Fruit fly (Drosophila melanogaster) whole organism, adult: ENCODE measurements around the gene kek6.

ENCODE experiments used
- CG11617 ChIP-seq: fragments of 200-800 bp; sonication (Bioruptor generic); optimal IDR thresholded peaks from 2 replicates; lab custom pipeline; 2017; ENCODE audit warnings: mild to moderate bottlenecking, missing biosample characterization, missing genetic modification reagents, missing genetic modification characterization
- CG12768 ChIP-seq: fragments of 200-800 bp; sonication (Bioruptor generic); optimal IDR thresholded peaks from 2 replicates; lab custom pipeline; 2017; ENCODE audit warnings: missing biosample characterization, missing genetic modification characterization, mild to moderate bottlenecking, moderate library complexity, missing genetic modification reagents
- CG33017 ChIP-seq: fragments of 200-800 bp; sonication (Bioruptor generic); optimal IDR thresholded peaks from 2 replicates; lab custom pipeline; 2018; ENCODE audit warnings: missing biosample characterization, mild to moderate bottlenecking, missing genetic modification characterization, moderate library complexity
- CG5204 ChIP-seq: fragments of 200-800 bp; sonication (Bioruptor generic); optimal IDR thresholded peaks from 2 replicates; lab custom pipeline; 2016; ENCODE audit warnings: missing biosample characterization, missing genetic modification characterization
- CG7045 ChIP-seq: fragments of 200-800 bp; sonication (Bioruptor generic); optimal IDR thresholded peaks from 2 replicates; lab custom pipeline; 2017; ENCODE audit warnings: missing biosample characterization, mild to moderate bottlenecking, missing genetic modification characterization
- CG7101 ChIP-seq: fragments of 200-800 bp; sonication (Bioruptor generic); optimal IDR thresholded peaks from 2 replicates; lab custom pipeline; 2018; ENCODE audit warnings: missing biosample characterization, mild to moderate bottlenecking, missing genetic modification characterization, moderate library complexity
- Clk ChIP-seq: fragments of 200-800 bp; sonication (Bioruptor generic); optimal IDR thresholded peaks from 2 replicates; lab custom pipeline; 2017; ENCODE audit warnings: missing biosample characterization, missing genetic modification characterization
- Hr96 ChIP-seq: fragments of 200-800 bp; sonication (Bioruptor generic); optimal IDR thresholded peaks from 2 replicates; lab custom pipeline; 2016; ENCODE audit warnings: missing biosample characterization, missing genetic modification characterization
- Mnt ChIP-seq: fragments of 200-800 bp; sonication (Bioruptor generic); optimal IDR thresholded peaks from 2 replicates; lab custom pipeline; 2016; ENCODE audit warnings: missing biosample characterization, mild to moderate bottlenecking, missing genetic modification characterization
- bab1 ChIP-seq: fragments of 200-800 bp; sonication (Bioruptor generic); optimal IDR thresholded peaks from 3 replicates; lab custom pipeline; 2019; ENCODE audit warnings: missing biosample characterization, mild to moderate bottlenecking, missing genetic modification characterization, moderate library complexity
- cic ChIP-seq: fragments of 200-800 bp; sonication (Bioruptor generic); optimal IDR thresholded peaks from 2 replicates; lab custom pipeline; 2017; ENCODE audit warnings: missing biosample characterization, mild to moderate bottlenecking, missing genetic modification characterization, moderate library complexity
- kay ChIP-seq: fragments of 200-800 bp; sonication (Bioruptor generic); peaks from one replicate; lab custom pipeline; 2016; ENCODE audit warnings: missing biosample characterization, missing genetic modification characterization, borderline replicate concordance
- ovo ChIP-seq: fragments of 200-800 bp; sonication (Bioruptor generic); optimal IDR thresholded peaks from 2 replicates; lab custom pipeline; 2016; ENCODE audit warnings: missing biosample characterization, missing genetic modification characterization
- pad ChIP-seq: fragments of 200-800 bp; sonication (Bioruptor generic); optimal IDR thresholded peaks from 3 replicates; lab custom pipeline; 2017; ENCODE audit warnings: missing biosample characterization, missing genetic modification characterization, mild to moderate bottlenecking, moderate library complexity, missing genetic modification reagents
- tj ChIP-seq: fragments of 200-800 bp; sonication (Bioruptor generic); optimal IDR thresholded peaks from 3 replicates; lab custom pipeline; 2017; ENCODE audit warnings: missing biosample characterization, mild to moderate bottlenecking, missing genetic modification characterization, moderate library complexity

Gene kek6

dm6 chr3R:31709769-31710168 is 87.8 kb downstream of the kek6 start:
- TF ChIP-seq CG7101 (tag; lab: Kevin White, UChicago), result no peak
- no peak for TF ChIP-seq CG33017 (tag; lab: Kevin White, UChicago)
- TF ChIP-seq Clk (GFP tag; lab: Kevin White, UChicago), result no peak
- TF ChIP-seq CG11617, result no peak
- TF ChIP-seq CG5204 (GFP tag; lab: Kevin White, UChicago), result no peak
- no peak for TF ChIP-seq pad (GFP tag; lab: Kevin White, UChicago)
- TF ChIP-seq kay, result no peak

- TF ChIP-seq pad (GFP tag; lab: Kevin White, UChicago) (peak; percentile 23), CG7045 (GFP tag; lab: Kevin White, UChicago) (no peak), ovo (GFP tag; lab: Kevin White, UChicago) (peak; percentile 60), tj (GFP tag; lab: Kevin White, UChicago) (peak; percentile 42), kay (peak; percentile 80), Mnt (GFP tag; lab: Kevin White, UChicago) (no peak), CG11617 (no peak)
Measured at dm6 chr3R:31711270-31712029, 89.5 kb downstream of the kek6 start.

dm6 chr3R:31712585-31712984 is 90.6 kb downstream of the kek6 start:
- TF ChIP-seq CG11617, result no peak
- TF ChIP-seq CG5204 (GFP tag; lab: Kevin White, UChicago), result peak; percentile 41
- TF ChIP-seq CG12768, result peak; percentile 2

- TF ChIP-seq CG12768 (peak; percentile 53), Hr96 (GFP tag; lab: Kevin White, UChicago) (peak; percentile 22), Mnt (GFP tag; lab: Kevin White, UChicago) (no peak), CG11617 (peak; percentile 46), CG33017 (tag; lab: Kevin White, UChicago) (no peak), pad (GFP tag; lab: Kevin White, UChicago) (peak; percentile 46), cic (no peak), bab1 (GFP tag; lab: Kevin White, UChicago) (peak; percentile 8), tj (GFP tag; lab: Kevin White, UChicago) (peak; percentile 100)
Measured at dm6 chr3R:31713306-31714123, 91.6 kb downstream of the kek6 start, which contains the start of gene ttk. ttk (plus strand) TSS chr3R:31713867.
